Fruit fly (Drosophila melanogaster) whole organism, wandering third instar larva: ENCODE results near the gene CG9107.
A peak's percentile ranks its signal among the peaks of the same experiment; 100 is the strongest.

Experiments
- Abd-B ChIP-seq: fragments of >200 bp; optimal IDR thresholded peaks from 2 replicates; lab custom pipeline; 2017; ENCODE audit warnings: missing biosample characterization, missing genetic modification characterization
- Dfd ChIP-seq: fragments of >200 bp; optimal IDR thresholded peaks from 2 replicates; lab custom pipeline; 2017; ENCODE audit warnings: missing biosample characterization, missing genetic modification characterization
- Hr78 ChIP-seq: fragments of >200 bp; optimal IDR thresholded peaks from 2 replicates; lab custom pipeline; 2017; ENCODE audit warnings: missing biosample characterization, missing genetic modification characterization
- Mio ChIP-seq: sonication (Bioruptor generic); optimal IDR thresholded peaks from 2 replicates; lab custom pipeline; 2016; ENCODE audit warnings: missing biosample characterization, missing genetic modification characterization
- h ChIP-seq: fragments of 200-800 bp; sonication (Bioruptor generic); optimal IDR thresholded peaks from 3 replicates; lab custom pipeline; 2016; ENCODE audit warnings: missing biosample characterization, mild to moderate bottlenecking, missing genetic modification characterization
- sage ChIP-seq: fragments of 200-800 bp; sonication (Bioruptor generic); optimal IDR thresholded peaks from 2 replicates; lab custom pipeline; 2016; ENCODE audit warnings: missing biosample characterization, mild to moderate bottlenecking, missing genetic modification characterization
- usp ChIP-seq: fragments of >200 bp; optimal IDR thresholded peaks from 2 replicates; lab custom pipeline; 2017; ENCODE audit warnings: missing biosample characterization, missing genetic modification characterization

DNA sequence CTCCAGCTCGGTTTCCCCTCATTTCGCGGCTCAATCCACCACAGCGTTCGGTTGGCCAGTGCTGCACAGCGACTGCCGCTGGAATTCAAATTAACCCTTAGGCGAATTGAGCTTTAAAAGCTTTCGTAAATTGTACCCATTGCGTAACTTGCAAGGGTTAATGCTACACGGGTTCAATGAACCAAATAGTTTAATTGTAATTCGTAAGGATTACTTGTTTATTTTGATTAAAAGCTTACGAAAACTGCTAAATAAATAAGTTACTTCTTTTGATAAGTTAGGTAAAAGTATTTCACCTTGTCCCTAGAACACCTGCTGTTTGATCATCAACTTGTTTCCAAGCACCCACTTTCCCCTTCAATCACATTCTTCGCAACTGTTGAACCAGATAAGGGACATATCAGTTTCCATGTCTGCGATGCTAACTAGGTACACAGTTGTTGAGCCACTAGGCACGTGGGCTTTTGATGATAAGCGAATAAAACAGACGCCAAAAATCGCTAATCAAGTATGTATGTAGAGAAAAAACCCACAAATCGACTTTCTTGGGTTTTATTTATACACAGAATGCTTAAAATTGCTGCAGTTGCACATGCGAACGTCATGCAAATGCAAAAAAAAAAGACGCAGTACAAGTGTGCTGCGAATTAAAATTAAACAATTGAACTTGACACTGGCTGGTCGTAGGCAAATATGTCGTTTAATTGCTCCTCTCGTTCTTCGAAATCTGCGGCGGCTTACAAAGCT lies 21.8 kb upstream of the CG9107 start, which contains the start of gene Pfas:
- TF ChIP-seq Hr78 (GFP tag; lab: Kevin White, UChicago) (no peak), sage (GFP tag; lab: Kevin White, UChicago) (no peak), Dfd (GFP tag; lab: Kevin White, UChicago) (no peak), h (peak; percentile 76), usp (no peak), Mio (GFP tag; lab: Kevin White, UChicago) (no peak), Abd-B (GFP tag; lab: Kevin White, UChicago) (no peak)
